Worm (Caenorhabditis elegans) whole organism, young adult: ENCODE data around the gene Y97E10C.1.

Source experiments
- B0336.3 ChIP-seq: fragments of 200-800 bp; sonication (Bioruptor generic); IDR thresholded peaks from 2 replicates; pipeline ENCODE4 v1.3.6; 2022; ENCODE audit warnings: missing genetic modification characterization, missing compliant biosample characterization
- F23B12.7 ChIP-seq: sonication (generic microtip); optimal IDR thresholded peaks from 2 replicates; lab custom pipeline; 2017; ENCODE audit warnings: missing genetic modification characterization, mild to moderate bottlenecking, missing compliant biosample characterization, antibody characterized with exemption, moderate library complexity; ENCODE audit not compliant: insufficient read depth
- F33H1.4 ChIP-seq: fragments of 200-800 bp; sonication (Bioruptor generic); IDR thresholded peaks from 2 replicates; pipeline ENCODE4 v1.3.6; 2022; ENCODE audit warnings: missing genetic modification reagents, missing genetic modification characterization, missing compliant biosample characterization
- F37B4.10 ChIP-seq: fragments of 200-800 bp; sonication (Bioruptor generic); IDR thresholded peaks from 2 replicates; pipeline ENCODE4 v1.3.6; 2022; ENCODE audit warnings: missing genetic modification characterization, missing compliant biosample characterization
- K12H6.12 ChIP-seq: fragments of 200-800 bp; sonication (Bioruptor generic); optimal IDR thresholded peaks from 2 replicates; lab custom pipeline; 2018; ENCODE audit warnings: mild to moderate bottlenecking, missing genetic modification characterization, missing compliant biosample characterization
- Y53G8AR.9 ChIP-seq: fragments of 200-800 bp; sonication (Bioruptor generic); conservative IDR thresholded peaks from 2 replicates; pipeline ENCODE4 v1.3.6; 2022; ENCODE audit warnings: missing genetic modification reagents, missing genetic modification characterization, missing compliant biosample characterization
- aptf-2 ChIP-seq: fragments of 200-800 bp; sonication (Bioruptor generic); conservative IDR thresholded peaks from 2 replicates; pipeline ENCODE4 v1.3.6; 2022; ENCODE audit warnings: missing genetic modification reagents, missing genetic modification characterization, missing compliant biosample characterization
- athp-1 ChIP-seq: sonication (generic microtip); optimal IDR thresholded peaks from 2 replicates; lab custom pipeline; 2017; ENCODE audit warnings: mild to moderate bottlenecking, missing genetic modification characterization, missing compliant biosample characterization
- attf-5 ChIP-seq: fragments of 200-800 bp; sonication (Bioruptor generic); optimal IDR thresholded peaks from 2 replicates; lab custom pipeline; 2018; ENCODE audit warnings: mild to moderate bottlenecking, missing genetic modification characterization, missing compliant biosample characterization
- ceh-100 ChIP-seq: fragments of 200-800 bp; sonication (Bioruptor generic); IDR thresholded peaks from 2 replicates; pipeline ENCODE4 v1.3.6; 2022; ENCODE audit warnings: missing genetic modification reagents, missing genetic modification characterization, missing compliant biosample characterization
- ceh-27 ChIP-seq: fragments of 200-800 bp; sonication (Bioruptor generic); optimal IDR thresholded peaks from 2 replicates; lab custom pipeline; 2018; ENCODE audit warnings: mild to moderate bottlenecking, missing genetic modification characterization, moderate library complexity, missing compliant biosample characterization
- ceh-58 ChIP-seq: fragments of 200-800 bp; sonication (Bioruptor generic); IDR thresholded peaks from 2 replicates; pipeline ENCODE4 v1.3.6; 2022; ENCODE audit warnings: missing genetic modification characterization, missing compliant biosample characterization
- ceh-91 ChIP-seq: fragments of 200-800 bp; sonication (Bioruptor generic); IDR thresholded peaks from 2 replicates; pipeline ENCODE4 v1.3.6; 2022; ENCODE audit warnings: missing genetic modification reagents, missing genetic modification characterization, missing compliant biosample characterization
- hlh-12 ChIP-seq: sonication (generic microtip); optimal IDR thresholded peaks from 2 replicates; lab custom pipeline; 2016; ENCODE audit warnings: missing genetic modification characterization, missing compliant biosample characterization
- lin-35 ChIP-seq, 3 experiments: fragments of 150-350 bp in 2 of 3; sonication (generic microtip) in 1 of 3; optimal IDR thresholded peaks; 2 replicates each; lab custom pipeline; 2014 to 2018; ENCODE audit warnings: missing biosample characterization in 3 of 3, missing genetic modification characterization in 3 of 3, missing genetic modification reagents in 3 of 3
- lin-40 ChIP-seq: sonication (generic microtip); optimal IDR thresholded peaks from 2 replicates; lab custom pipeline; 2016; ENCODE audit warnings: missing genetic modification characterization, mild to moderate bottlenecking, missing compliant biosample characterization, missing genotype, missing genetic modification reagents
- lsl-1 ChIP-seq: fragments of 200-800 bp; sonication (Bioruptor generic); optimal IDR thresholded peaks from 2 replicates; lab custom pipeline; 2018; ENCODE audit warnings: mild to moderate bottlenecking, missing genetic modification characterization, moderate library complexity, missing compliant biosample characterization
- madf-10 ChIP-seq: sonication (generic microtip); optimal IDR thresholded peaks from 2 replicates; lab custom pipeline; 2016; ENCODE audit warnings: mild to moderate bottlenecking, missing genetic modification characterization, missing compliant biosample characterization
- nfya-1 ChIP-seq: sonication (generic microtip); optimal IDR thresholded peaks from 2 replicates; lab custom pipeline; 2017; ENCODE audit warnings: antibody characterized with exemption, missing compliant biosample characterization, missing genetic modification characterization, borderline replicate concordance; ENCODE audit not compliant: insufficient read depth
- nfya-2 ChIP-seq: fragments of 200-800 bp; sonication (Bioruptor generic); IDR thresholded peaks from 2 replicates; pipeline ENCODE4 v1.3.6; 2022; ENCODE audit warnings: missing genetic modification reagents, missing genetic modification characterization, missing compliant biosample characterization
- nhr-27 ChIP-seq: fragments of 200-800 bp; sonication (Bioruptor generic); optimal IDR thresholded peaks from 2 replicates; lab custom pipeline; 2018; ENCODE audit warnings: mild to moderate bottlenecking, missing genetic modification characterization, moderate library complexity, missing compliant biosample characterization
- nhr-80 ChIP-seq: sonication (generic microtip); optimal IDR thresholded peaks from 2 replicates; lab custom pipeline; 2016; ENCODE audit warnings: missing genetic modification characterization, missing compliant biosample characterization
- pbrm-1 ChIP-seq: fragments of 200-800 bp; sonication (Bioruptor generic); IDR thresholded peaks from 2 replicates; pipeline ENCODE4 v1.3.6; 2022; ENCODE audit warnings: missing genetic modification reagents, missing genetic modification characterization, missing compliant biosample characterization
- somi-1 ChIP-seq: fragments of 200-800 bp; sonication (Bioruptor generic); optimal IDR thresholded peaks from 2 replicates; lab custom pipeline; 2018; ENCODE audit warnings: mild to moderate bottlenecking, missing genetic modification characterization, missing compliant biosample characterization
- sptf-2 ChIP-seq: fragments of 200-800 bp; sonication (Bioruptor generic); optimal IDR thresholded peaks from 2 replicates; lab custom pipeline; 2018; ENCODE audit warnings: mild to moderate bottlenecking, missing genetic modification characterization, missing compliant biosample characterization
- tlf-1 ChIP-seq: fragments of 200-800 bp; sonication (Bioruptor generic); optimal IDR thresholded peaks from 2 replicates; lab custom pipeline; 2018; ENCODE audit warnings: mild to moderate bottlenecking, missing genetic modification characterization, missing compliant biosample characterization
- xnd-1 ChIP-seq: sonication (generic microtip); optimal IDR thresholded peaks from 2 replicates; lab custom pipeline; 2016; ENCODE audit warnings: missing genotype, missing genetic modification reagents, missing genetic modification characterization, missing compliant biosample characterization
- zfh-2 ChIP-seq: fragments of 200-800 bp; sonication (Bioruptor generic); conservative IDR thresholded peaks from 2 replicates; pipeline ENCODE4 v1.3.6; 2022; ENCODE audit warnings: missing genetic modification reagents, missing genetic modification characterization, missing compliant biosample characterization
- ztf-25 ChIP-seq: fragments of 200-800 bp; sonication (Bioruptor generic); IDR thresholded peaks from 2 replicates; pipeline ENCODE4 v1.3.6; 2022; ENCODE audit warnings: missing genetic modification reagents, missing genetic modification characterization, missing compliant biosample characterization

Gene Y97E10C.1

DNA sequence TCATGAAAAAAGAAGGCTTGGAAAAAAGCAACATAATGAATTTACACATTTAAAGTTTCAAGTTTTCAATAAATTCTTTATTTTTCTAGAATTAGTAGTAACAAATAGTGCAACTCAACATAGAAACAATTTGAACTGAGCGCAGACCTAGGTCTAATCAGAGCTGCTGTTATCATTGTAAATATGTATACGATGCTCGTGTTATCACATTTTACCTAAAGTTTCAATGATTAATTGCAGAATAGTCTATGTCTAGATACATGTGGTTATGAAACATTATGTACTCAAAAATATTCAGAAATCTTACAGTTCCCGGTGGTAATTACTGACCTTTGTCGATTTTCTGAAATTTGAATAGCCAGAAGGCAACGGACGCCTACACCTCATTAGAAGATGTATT is 27.3 kb downstream of the Y97E10C.1 start (continued):
- no peak for TF ChIP-seq nhr-27 (tag; lab: Kevin White, UChicago)

DNA sequence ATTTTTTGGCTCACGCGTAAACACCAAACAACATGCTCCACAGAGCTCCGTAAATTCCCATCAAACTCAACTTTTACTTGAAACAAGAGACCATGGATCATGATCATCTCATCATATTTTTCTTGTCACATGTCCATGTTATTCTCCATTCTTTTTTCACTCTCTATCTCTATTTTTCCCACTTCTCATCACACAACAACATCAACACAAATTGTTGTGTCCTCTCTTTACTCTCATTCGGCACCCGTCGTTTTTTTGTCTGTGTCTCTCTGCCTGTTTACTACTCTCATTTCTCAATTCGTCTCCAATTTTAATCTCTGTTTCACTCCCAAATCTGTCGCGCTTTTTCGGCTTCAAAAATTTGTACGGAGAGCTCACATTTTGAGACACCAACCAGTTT is 30.6 kb downstream of the Y97E10C.1 start:
- peak in 1 of 3 experiments; percentile 5 for TF ChIP-seq lin-35 (GFP tag; optimal IDR thresholded peaks at IDR 0.05; lab: Kevin White, UChicago)
- TF ChIP-seq K12H6.12 (tag; lab: Kevin White, UChicago) = peak; percentile 73
- TF ChIP-seq lin-40 (tag; lab: Kevin White, UChicago) = peak; percentile 33
- peak; percentile 61 for TF ChIP-seq somi-1 (GFP tag; lab: Kevin White, UChicago)
- no peak for TF ChIP-seq F37B4.10 (GFP tag; lab: Robert Waterston, UW)
- TF ChIP-seq ceh-27 = peak; percentile 44
- TF ChIP-seq ceh-100 (GFP tag; lab: Robert Waterston, UW) = no peak
- no peak for TF ChIP-seq nfya-2 (GFP tag; lab: Robert Waterston, UW)
- TF ChIP-seq, all 124 proteins: peak for 5

DNA sequence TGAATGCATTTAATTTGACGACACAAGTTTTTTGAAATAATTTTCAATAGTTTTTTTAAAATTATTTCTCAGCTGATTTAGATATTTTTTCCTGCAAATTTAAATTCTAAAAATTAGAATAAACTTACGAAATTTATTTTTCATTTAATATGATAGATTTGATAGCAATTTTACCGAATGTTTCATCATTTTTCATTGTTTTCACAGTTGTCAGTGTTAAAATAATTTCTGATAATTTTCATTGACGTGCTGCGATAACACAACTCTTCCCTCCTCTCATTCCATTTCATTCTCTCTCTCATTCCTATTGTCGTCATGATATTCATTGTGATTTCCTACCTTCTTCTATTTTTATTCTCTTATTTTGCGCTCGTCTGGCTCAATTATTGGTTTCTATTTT is 31.5 kb downstream of the Y97E10C.1 start, which contains the start of gene hint-3:
TSS of gene hint-3 (plus strand) at position 301 of the 400 bp plus-strand sequence.
- peak; percentile 28 for TF ChIP-seq nhr-80 (tag; lab: Kevin White, UChicago)
- TF ChIP-seq tlf-1 (GFP tag; lab: Kevin White, UChicago) = no peak
- TF ChIP-seq B0336.3 (GFP tag; lab: Robert Waterston, UW) = no peak
- TF ChIP-seq aptf-2 (GFP tag; lab: Robert Waterston, UW) = no peak
- no peak for TF ChIP-seq athp-1 (tag; lab: Kevin White, UChicago)

DNA sequence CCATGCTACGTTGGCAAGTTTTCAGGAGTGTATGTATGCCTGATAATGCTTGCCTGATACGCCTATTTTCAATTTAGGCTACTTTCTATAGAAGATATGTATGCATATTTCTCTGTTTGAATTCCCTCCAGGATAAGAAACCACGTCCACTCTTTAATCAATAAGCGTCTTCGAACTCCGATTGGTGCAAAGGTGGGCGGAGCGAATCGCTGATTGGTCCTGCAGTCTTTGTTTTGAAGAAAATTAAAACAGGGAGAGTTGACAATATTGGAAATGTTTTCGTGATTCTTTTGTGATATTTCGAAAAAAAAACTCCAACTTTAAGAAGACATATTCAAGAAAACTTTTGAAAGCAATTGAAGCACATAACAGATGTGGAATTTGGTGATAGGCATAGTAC is 33.2 kb downstream of the Y97E10C.1 start:
- no peak for TF ChIP-seq attf-5 (GFP tag; lab: Kevin White, UChicago)
- TF ChIP-seq ztf-25 (GFP tag; lab: Robert Waterston, UW) = no peak
- TF ChIP-seq zfh-2 (GFP tag; lab: Robert Waterston, UW) = no peak
- TF ChIP-seq Y53G8AR.9 (GFP tag; lab: Robert Waterston, UW) = 0 out of 2 replicates have a peak, but pooled peaks have one; percentile 1
- no peak for TF ChIP-seq hlh-12 (tag; lab: Kevin White, UChicago)

DNA sequence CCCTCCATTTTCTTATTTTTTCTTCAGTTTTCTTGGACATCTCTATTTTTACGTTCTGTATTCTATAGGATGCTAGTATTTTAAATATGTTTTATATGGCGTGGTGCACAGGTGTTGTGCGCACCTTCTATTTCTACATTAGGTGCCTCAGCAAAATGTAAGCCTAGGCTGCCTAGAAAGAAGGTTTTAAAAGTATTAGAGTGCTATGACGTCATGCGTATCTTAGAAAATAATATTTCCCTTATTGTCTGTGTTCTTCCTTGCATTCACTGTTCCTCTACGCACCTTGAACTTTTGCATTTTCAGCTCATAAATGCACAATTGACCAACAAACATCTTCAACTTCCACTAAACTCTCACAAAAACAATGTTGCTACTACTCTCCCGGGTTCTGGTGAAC is 42.3 kb downstream of the Y97E10C.1 start, which contains the start of gene frpr-3:
TSS of gene frpr-3 (plus strand) at position 301 of the 400 bp plus-strand sequence.
- TF ChIP-seq madf-10 (tag; lab: Kevin White, UChicago) (no peak), sptf-2 (GFP tag; lab: Kevin White, UChicago) (no peak), nfya-1 (tag; lab: Kevin White, UChicago) (no peak)

DNA sequence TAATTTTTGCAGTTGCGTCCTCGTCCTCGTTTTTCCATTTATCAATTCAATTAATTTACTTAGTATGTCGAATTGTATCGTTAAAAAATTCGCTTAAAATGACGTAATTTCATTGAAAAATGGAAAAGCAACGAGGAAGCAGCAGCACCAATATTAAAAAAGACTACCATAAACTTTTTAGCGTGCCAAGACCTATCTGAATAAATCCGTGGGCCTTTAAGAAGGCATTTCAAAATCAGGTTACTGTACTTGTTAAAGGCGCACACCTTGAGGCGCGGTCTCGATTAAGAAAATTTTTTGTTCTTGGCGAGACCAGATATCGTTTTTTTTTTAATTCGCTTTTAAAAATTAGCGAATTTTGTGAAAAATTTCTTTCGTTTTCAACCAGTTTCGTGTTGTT is 45.0 kb downstream of the Y97E10C.1 start:
- TF ChIP-seq lsl-1 (GFP tag; lab: Kevin White, UChicago) = peak; percentile 71
- no peak for TF ChIP-seq pbrm-1
- peak; percentile 57 for TF ChIP-seq F33H1.4 (GFP tag; lab: Robert Waterston, UW)
- no peak for TF ChIP-seq ceh-58 (GFP tag; lab: Robert Waterston, UW)
- TF ChIP-seq ceh-91 (GFP tag; lab: Robert Waterston, UW) = no peak
- TF ChIP-seq F23B12.7 (tag; lab: Kevin White, UChicago) = no peak
- TF ChIP-seq xnd-1 = peak; percentile 20
- TF ChIP-seq lin-40 (tag; lab: Kevin White, UChicago) = no peak
